Fruit fly (Drosophila melanogaster): ENCODE measurements around the gene CG42371.

DNA sequence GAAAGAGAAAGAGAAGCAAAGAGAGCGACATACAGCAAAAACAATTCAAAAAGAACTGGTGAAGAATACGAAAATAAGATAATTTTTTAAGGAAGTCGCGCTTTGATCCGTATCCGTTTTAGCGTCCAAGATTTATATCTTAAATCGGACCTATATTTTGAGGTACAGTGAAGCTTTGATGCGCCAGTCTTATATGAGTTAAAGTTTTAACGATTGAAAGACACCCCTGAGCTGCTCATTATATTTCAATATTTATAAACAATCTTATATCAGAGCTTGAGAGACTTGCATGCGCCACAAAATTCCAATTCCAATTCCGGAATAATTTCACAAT is 38.3 kb downstream of the CG42371 start:
- TF ChIP-seq bab1 (GFP tag; optimal IDR thresholded peaks at IDR 0.05): no peak
- TF ChIP-seq CG14711 (tag; optimal IDR thresholded peaks at IDR 0.05): no peak
- TF ChIP-seq cic (GFP tag; optimal IDR thresholded peaks at IDR 0.05): no peak
- no peak for TF ChIP-seq CG33017 (tag; optimal IDR thresholded peaks at IDR 0.05)

All from whole organism, adult.